Fruit fly (Drosophila melanogaster) whole organism, embryonic: ENCODE data around the gene CG9270.

Experiments used
- Atf6 ChIP-seq: fragments of 200-800 bp; sonication (Bioruptor generic); IDR thresholded peaks from 2 replicates; pipeline ENCODE4 v1.3.6; 2022; ENCODE audit warnings: missing biosample characterization, missing genetic modification characterization
- Bdp1 ChIP-seq: fragments of 200-800 bp; sonication (Bioruptor generic); optimal IDR thresholded peaks from 3 replicates; lab custom pipeline; 2016; ENCODE audit warnings: missing biosample characterization, missing genetic modification characterization
- CG12236 ChIP-seq: fragments of 200-800 bp; sonication (Bioruptor generic); optimal IDR thresholded peaks from 2 replicates; lab custom pipeline; 2016; ENCODE audit warnings: missing biosample characterization, missing genetic modification characterization
- CG12391 ChIP-seq: fragments of 200-800 bp; sonication (Bioruptor generic); optimal IDR thresholded peaks from 3 replicates; lab custom pipeline; 2018; ENCODE audit warnings: missing biosample characterization, mild to moderate bottlenecking, missing genetic modification characterization, moderate library complexity
- CG13296 ChIP-seq: fragments of 200-800 bp; sonication (Bioruptor generic); optimal IDR thresholded peaks from 3 replicates; lab custom pipeline; 2018; ENCODE audit warnings: missing biosample characterization, mild to moderate bottlenecking, missing genetic modification characterization
- CG15601 ChIP-seq: fragments of 200-800 bp; sonication (Bioruptor generic); optimal IDR thresholded peaks from 3 replicates; lab custom pipeline; 2019; ENCODE audit warnings: missing biosample characterization, mild to moderate bottlenecking, missing genetic modification characterization, moderate library complexity
- CG1603 ChIP-seq: fragments of 200-800 bp; sonication (Bioruptor generic); optimal IDR thresholded peaks from 2 replicates; lab custom pipeline; 2019; ENCODE audit warnings: missing biosample characterization, mild to moderate bottlenecking, missing genetic modification characterization, moderate library complexity
- CG2129 ChIP-seq: fragments of 200-800 bp; sonication (Bioruptor generic); IDR thresholded peaks from 2 replicates; pipeline ENCODE4 v1.3.6; 2022; ENCODE audit warnings: missing biosample characterization, missing genetic modification characterization; ENCODE audit not compliant: partially characterized antibody
- CG2678 ChIP-seq: fragments of 200-800 bp; sonication (Bioruptor generic); optimal IDR thresholded peaks from 3 replicates; lab custom pipeline; 2019; ENCODE audit warnings: missing biosample characterization, mild to moderate bottlenecking, missing genetic modification characterization, moderate library complexity
- CG30431 ChIP-seq: fragments of 200-800 bp; sonication (Bioruptor generic); optimal IDR thresholded peaks from 2 replicates; lab custom pipeline; 2017; ENCODE audit warnings: missing biosample characterization, missing genetic modification characterization
- CG31388 ChIP-seq: fragments of 200-800 bp; sonication (Bioruptor generic); optimal IDR thresholded peaks from 2 replicates; lab custom pipeline; 2016; ENCODE audit warnings: missing biosample characterization, missing genetic modification characterization
- CG4282 ChIP-seq: fragments of 200-800 bp; sonication (Bioruptor generic); optimal IDR thresholded peaks from 2 replicates; lab custom pipeline; 2016; ENCODE audit warnings: missing biosample characterization, missing genetic modification characterization
- CG4404 ChIP-seq: fragments of 200-800 bp; sonication (Bioruptor generic); IDR thresholded peaks from 2 replicates; pipeline ENCODE4 v1.3.6; 2022; ENCODE audit warnings: missing biosample characterization, missing genetic modification characterization
- CG5953 ChIP-seq: fragments of 200-800 bp; sonication (Bioruptor generic); IDR thresholded peaks from 2 replicates; pipeline ENCODE4 v1.3.6; 2022; ENCODE audit warnings: missing biosample characterization, missing genetic modification characterization
- CG6254 ChIP-seq: fragments of 200-800 bp; sonication (Bioruptor generic); optimal IDR thresholded peaks from 3 replicates; lab custom pipeline; 2017; ENCODE audit warnings: mild to moderate bottlenecking, missing biosample characterization, missing genetic modification reagents, missing genetic modification characterization
- CG6683 ChIP-seq: fragments of 200-800 bp; sonication (Bioruptor generic); optimal IDR thresholded peaks from 2 replicates; lab custom pipeline; 2017; ENCODE audit warnings: missing biosample characterization, mild to moderate bottlenecking, missing genetic modification characterization, missing genetic modification reagents
- CG6689 ChIP-seq: fragments of 200-800 bp; sonication (Bioruptor generic); IDR thresholded peaks from 2 replicates; pipeline ENCODE4 v1.3.6; 2022; ENCODE audit warnings: missing biosample characterization, missing genetic modification characterization
- CG6854 ChIP-seq: fragments of 200-800 bp; sonication (Bioruptor generic); optimal IDR thresholded peaks from 3 replicates; lab custom pipeline; 2017; ENCODE audit warnings: missing biosample characterization, mild to moderate bottlenecking, missing genetic modification characterization
- CG8359 ChIP-seq: fragments of 200-800 bp; sonication (Bioruptor generic); optimal IDR thresholded peaks from 2 replicates; lab custom pipeline; 2017; ENCODE audit warnings: missing biosample characterization, mild to moderate bottlenecking, missing genetic modification characterization, borderline replicate concordance
- CG9437 ChIP-seq: fragments of 200-800 bp; sonication (Bioruptor generic); optimal IDR thresholded peaks from 2 replicates; lab custom pipeline; 2018; ENCODE audit warnings: missing biosample characterization, mild to moderate bottlenecking, missing genetic modification characterization
- Chrac-16 ChIP-seq: fragments of 200-800 bp; sonication (Bioruptor generic); optimal IDR thresholded peaks from 3 replicates; lab custom pipeline; 2016; ENCODE audit warnings: missing biosample characterization, missing genetic modification characterization
- Dek ChIP-seq: fragments of 200-800 bp; sonication (Bioruptor generic); optimal IDR thresholded peaks from 3 replicates; lab custom pipeline; 2019; ENCODE audit warnings: missing biosample characterization, mild to moderate bottlenecking, missing genetic modification characterization, moderate library complexity
- Dfd ChIP-seq, 2 experiments: fragments of >200 bp; optimal IDR thresholded peaks; 2 replicates each; lab custom pipeline; 2017; ENCODE audit warnings: missing biosample characterization in 2 of 2, missing genetic modification characterization in 2 of 2
- E2f1 ChIP-seq: fragments of 200-800 bp; sonication (Bioruptor generic); IDR thresholded peaks from 2 replicates; pipeline ENCODE4 v1.3.6; 2022; ENCODE audit warnings: missing biosample characterization, missing genetic modification characterization
- Mrtf ChIP-seq: fragments of 200-800 bp; sonication (Bioruptor generic); IDR thresholded peaks from 3 replicates; pipeline ENCODE4 v1.3.6; 2022; ENCODE audit warnings: missing biosample characterization, missing genetic modification characterization
- Neu2 ChIP-seq: fragments of 200-800 bp; sonication (Bioruptor generic); optimal IDR thresholded peaks from 3 replicates; lab custom pipeline; 2016; ENCODE audit warnings: missing biosample characterization, missing genetic modification characterization, borderline replicate concordance
- Scr ChIP-seq: fragments of 200-800 bp; sonication (Bioruptor generic); IDR thresholded peaks from 2 replicates; pipeline ENCODE4 v1.3.6; 2022; ENCODE audit warnings: missing biosample characterization, missing genetic modification characterization; ENCODE audit not compliant: partially characterized antibody
- Side ChIP-seq: fragments of 200-800 bp; sonication (Bioruptor generic); optimal IDR thresholded peaks from 2 replicates; lab custom pipeline; 2016; ENCODE audit warnings: missing biosample characterization, missing genetic modification characterization
- TFAM ChIP-seq: fragments of 200-800 bp; sonication (Bioruptor generic); optimal IDR thresholded peaks from 2 replicates; lab custom pipeline; 2017; ENCODE audit warnings: missing biosample characterization, missing genetic modification characterization, inconsistent platforms
- bab2 ChIP-seq: fragments of 200-800 bp; sonication (Bioruptor generic); optimal IDR thresholded peaks from 2 replicates; lab custom pipeline; 2016; ENCODE audit warnings: missing biosample characterization, missing genetic modification characterization
- br ChIP-seq: fragments of >200 bp; optimal IDR thresholded peaks from 2 replicates; lab custom pipeline; 2017
- chn ChIP-seq: fragments of 200-800 bp; sonication (Bioruptor generic); optimal IDR thresholded peaks from 2 replicates; lab custom pipeline; 2016; ENCODE audit warnings: missing biosample characterization, missing genetic modification characterization
- da ChIP-seq: fragments of 200-800 bp; sonication (Bioruptor generic); optimal IDR thresholded peaks from 2 replicates; lab custom pipeline; 2016; ENCODE audit warnings: missing biosample characterization, missing genetic modification characterization
- eve ChIP-seq, 2 experiments: fragments of >200 bp; optimal IDR thresholded peaks; 2 replicates each; lab custom pipeline; 2017; ENCODE audit warnings: missing biosample characterization in 2 of 2, missing genetic modification characterization in 2 of 2
- exex ChIP-seq: fragments of 200-800 bp; sonication (Bioruptor generic); optimal IDR thresholded peaks from 4 replicates; lab custom pipeline; 2018; ENCODE audit warnings: missing biosample characterization, mild to moderate bottlenecking, missing genetic modification characterization, moderate library complexity
- gsb ChIP-seq: fragments of 200-800 bp; sonication (Bioruptor generic); IDR thresholded peaks from 2 replicates; pipeline ENCODE4 v1.3.6; 2022; ENCODE audit warnings: missing biosample characterization, missing genetic modification characterization
- gt ChIP-seq: fragments of 200-800 bp; sonication (Bioruptor generic); IDR thresholded peaks from 2 replicates; pipeline ENCODE4 v1.3.6; 2022; ENCODE audit warnings: missing biosample characterization, missing genetic modification characterization
- hbn ChIP-seq: fragments of 200-800 bp; sonication (Bioruptor generic); IDR thresholded peaks from 2 replicates; pipeline ENCODE4 v1.3.6; 2022; ENCODE audit warnings: missing biosample characterization, missing genetic modification characterization; ENCODE audit not compliant: partially characterized antibody
- klu ChIP-seq: fragments of 200-800 bp; sonication (Bioruptor generic); IDR thresholded peaks from 2 replicates; pipeline ENCODE4 v1.3.6; 2022; ENCODE audit warnings: missing biosample characterization, missing genetic modification characterization
- nmo ChIP-seq: fragments of 200-800 bp; sonication (Bioruptor generic); optimal IDR thresholded peaks from 2 replicates; lab custom pipeline; 2018; ENCODE audit warnings: missing biosample characterization, mild to moderate bottlenecking, missing genetic modification characterization, moderate library complexity
- odd ChIP-seq: fragments of 200-800 bp; sonication (Bioruptor generic); optimal IDR thresholded peaks from 2 replicates; lab custom pipeline; 2017; ENCODE audit warnings: missing biosample characterization, mild to moderate bottlenecking, missing genetic modification characterization
- pita ChIP-seq: fragments of 200-800 bp; sonication (Bioruptor generic); optimal IDR thresholded peaks from 2 replicates; lab custom pipeline; 2017; ENCODE audit warnings: missing biosample characterization, mild to moderate bottlenecking, missing genetic modification characterization
- run ChIP-seq: fragments of 200-800 bp; sonication (Bioruptor generic); optimal IDR thresholded peaks from 3 replicates; lab custom pipeline; 2018; ENCODE audit warnings: missing biosample characterization, mild to moderate bottlenecking, missing genetic modification characterization
- sisA ChIP-seq: fragments of 200-800 bp; sonication (Bioruptor generic); IDR thresholded peaks from 2 replicates; pipeline ENCODE4 v1.3.6; 2022; ENCODE audit warnings: missing biosample characterization, missing genetic modification characterization
- sna ChIP-seq: fragments of 200-800 bp; sonication (Bioruptor generic); IDR thresholded peaks from 2 replicates; pipeline ENCODE4 v1.3.6; 2022; ENCODE audit warnings: missing biosample characterization, missing genetic modification characterization; ENCODE audit not compliant: partially characterized antibody
- so ChIP-seq: fragments of 200-800 bp; sonication (Bioruptor generic); IDR thresholded peaks from 3 replicates; pipeline ENCODE4 v1.3.6; 2022; ENCODE audit warnings: missing biosample characterization, missing genetic modification characterization
- tio ChIP-seq: fragments of 200-800 bp; sonication (Bioruptor generic); optimal IDR thresholded peaks from 2 replicates; lab custom pipeline; 2017; ENCODE audit warnings: missing biosample characterization, missing genetic modification characterization, inconsistent platforms
- twi ChIP-seq: fragments of 200-800 bp; optimal IDR thresholded peaks from 2 replicates; lab custom pipeline; 2019; ENCODE audit warnings: missing biosample characterization, mild to moderate bottlenecking, missing genetic modification characterization, moderate library complexity
- vfl ChIP-seq: fragments of 200-800 bp; sonication (Bioruptor generic); optimal IDR thresholded peaks from 2 replicates; lab custom pipeline; 2016; ENCODE audit warnings: missing biosample characterization, missing genetic modification characterization
- wek ChIP-seq: fragments of 200-800 bp; sonication (Bioruptor generic); optimal IDR thresholded peaks from 3 replicates; lab custom pipeline; 2018; ENCODE audit warnings: missing biosample characterization, mild to moderate bottlenecking, missing genetic modification characterization, moderate library complexity

The CG9270 gene

DNA sequence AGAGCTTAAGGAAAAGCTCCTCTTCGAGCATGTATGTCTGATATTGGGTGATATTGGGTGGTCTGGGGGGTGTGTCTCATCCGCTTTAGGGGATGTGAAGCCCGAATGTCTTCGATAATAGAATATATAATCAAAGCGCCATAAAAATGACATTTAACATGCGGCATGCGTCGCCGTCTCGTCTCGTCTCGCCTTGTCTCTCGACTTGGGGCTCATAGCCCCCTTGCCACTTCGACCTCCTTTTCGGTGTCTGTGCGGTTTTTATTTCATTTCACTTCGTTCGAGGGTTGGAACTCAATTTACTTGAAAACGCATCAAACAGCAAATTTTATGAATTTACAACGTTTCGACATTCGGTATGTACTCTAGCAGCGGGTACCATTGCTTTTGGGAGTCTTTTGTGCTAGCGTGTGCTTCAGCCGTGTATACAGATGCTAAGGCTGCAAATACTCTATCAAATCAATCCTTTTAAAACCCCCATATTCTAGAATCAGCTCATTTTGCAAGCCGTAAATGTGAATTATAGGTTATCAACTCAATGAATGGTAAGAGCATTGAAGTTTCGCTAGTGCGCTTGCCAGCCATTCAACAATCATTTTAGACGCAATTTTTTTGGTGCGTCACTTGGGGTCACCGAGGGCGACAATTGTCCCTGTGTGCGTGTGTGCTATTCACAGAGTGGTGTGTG is 16.7 kb upstream of the CG9270 start (continued):
- TF ChIP-seq E2f1 (GFP tag; lab: Robert Waterston, UW) = peak; percentile 26; the same call in 1 of the 2 replicates
- TF ChIP-seq hbn (GFP tag; lab: Robert Waterston, UW) = no peak
- TF ChIP-seq br (lab: Kevin White, UChicago) = no peak
- peak; percentile 55; the same call in 1 of the 3 replicates for TF ChIP-seq Mrtf (GFP tag; lab: Robert Waterston, UW)
- no peak for TF ChIP-seq Neu2 (GFP tag; lab: Kevin White, UChicago)
- peak; percentile 43 for TF ChIP-seq chn (GFP tag; lab: Kevin White, UChicago)
- peak; percentile 28 for TF ChIP-seq bab2 (GFP tag; lab: Kevin White, UChicago)
- TF ChIP-seq Scr (GFP tag; lab: Robert Waterston, UW) = no peak
- peak; percentile 15 for TF ChIP-seq odd
- TF ChIP-seq CG15601 (tag; lab: Kevin White, UChicago) = peak; percentile 14
- TF ChIP-seq CG4404 (GFP tag; lab: Robert Waterston, UW) = no peak
- TF ChIP-seq CG5953 (GFP tag; lab: Robert Waterston, UW) = no peak
- no peak for TF ChIP-seq CG30431 (GFP tag; lab: Kevin White, UChicago)
- peak; percentile 60; the same call in 1 of the 3 replicates for TF ChIP-seq so (GFP tag; lab: Robert Waterston, UW)
- peak; percentile 61 for TF ChIP-seq CG1603 (tag; lab: Kevin White, UChicago)
- TF ChIP-seq gt (GFP tag; lab: Robert Waterston, UW) = no peak
- TF ChIP-seq eve (GFP tag; optimal IDR thresholded peaks at IDR 0.05; lab: Kevin White, UChicago) = peak in 1 of 2 experiments; percentile 60
- TF ChIP-seq CG6683 (GFP tag; lab: Kevin White, UChicago) = no peak
- no peak for TF ChIP-seq sna (GFP tag; lab: Robert Waterston, UW)
- TF ChIP-seq TFAM (GFP tag; lab: Kevin White, UChicago) = no peak
- no peak for TF ChIP-seq CG12236 (GFP tag; lab: Kevin White, UChicago)
- no peak for TF ChIP-seq pita (GFP tag; lab: Kevin White, UChicago)
- no peak for TF ChIP-seq CG13296
- no peak for TF ChIP-seq CG6854 (GFP tag; lab: Kevin White, UChicago)
- TF ChIP-seq CG4282 (GFP tag; lab: Kevin White, UChicago) = no peak
- TF ChIP-seq Side = peak; percentile 20
- no peak for TF ChIP-seq da (GFP tag; lab: Kevin White, UChicago)
- TF ChIP-seq CG6254 (GFP tag; lab: Kevin White, UChicago) = no peak
- TF ChIP-seq CG6689 (GFP tag; lab: Robert Waterston, UW) = peak; percentile 56
- no peak for TF ChIP-seq exex
- TF ChIP-seq klu (GFP tag; lab: Robert Waterston, UW) = no peak
- TF ChIP-seq twi (tag; lab: Kevin White, UChicago) = no peak
- no peak for TF ChIP-seq wek (GFP tag; lab: Kevin White, UChicago)
- TF ChIP-seq Dek (tag; lab: Kevin White, UChicago) = peak; percentile 9
- TF ChIP-seq Dfd (GFP tag; optimal IDR thresholded peaks at IDR 0.05; lab: Kevin White, UChicago) = no peak
- TF ChIP-seq CG8359 (GFP tag; lab: Kevin White, UChicago) = no peak
- TF ChIP-seq vfl (GFP tag; lab: Kevin White, UChicago) = no peak
- peak; percentile 46 for TF ChIP-seq CG12391 (tag; lab: Kevin White, UChicago)
- TF ChIP-seq CG9437 = no peak
- TF ChIP-seq CG2678 (tag; lab: Kevin White, UChicago) = peak; percentile 37
- peak; percentile 26 for TF ChIP-seq run (tag; lab: Kevin White, UChicago)
- TF ChIP-seq CG2129 (GFP tag; lab: Robert Waterston, UW) = no peak
- TF ChIP-seq nmo (GFP tag; lab: Kevin White, UChicago) = peak; percentile 54
- TF ChIP-seq tio (GFP tag; lab: Kevin White, UChicago) = peak; percentile 5
- peak; percentile 52; the same call in 1 of the 2 replicates for TF ChIP-seq Atf6 (GFP tag; lab: Robert Waterston, UW)
- peak; percentile 18 for TF ChIP-seq Bdp1 (GFP tag; lab: Kevin White, UChicago)
- no peak for TF ChIP-seq Chrac-16 (GFP tag; lab: Kevin White, UChicago)
- TF ChIP-seq gsb (GFP tag; lab: Robert Waterston, UW) = no peak
- peak; percentile 74 for TF ChIP-seq sisA (GFP tag; lab: Robert Waterston, UW)
- TF ChIP-seq CG31388 (GFP tag; lab: Kevin White, UChicago) = no peak
